Worm (Caenorhabditis elegans): Measurements from ENCODE around the gene F43B10.1.

The F43B10.1 gene

ce11 chrX:16612293-16612946, 50.2 kb downstream of the F43B10.1 start (continued):
- TF ChIP-seq nhr-111 (GFP tag; optimal IDR thresholded peaks at IDR 0.05) (peak; percentile 39), ces-1 (GFP tag; optimal IDR thresholded peaks at IDR 0.05) (no peak), aha-1 (tag) (peak; percentile 100), lin-38 (GFP tag; IDR thresholded peaks at IDR 0.05) (peak; percentile 63), lin-1 (GFP tag; IDR thresholded peaks at IDR 0.05) (peak; percentile 87), lin-13 (GFP tag; optimal IDR thresholded peaks at IDR 0.05) (peak; percentile 88), daf-12 (tag; optimal IDR thresholded peaks at IDR 0.05) (no peak), spr-3 (GFP tag; optimal IDR thresholded peaks at IDR 0.05) (peak; percentile 67), Y105C5A.15 (GFP tag; IDR thresholded peaks at IDR 0.05) (no peak), tra-1 (GFP tag; IDR thresholded peaks at IDR 0.05) (peak; percentile 90), hlh-11 (tag; optimal IDR thresholded peaks at IDR 0.05) (peak; percentile 99), ctbp-1 (GFP tag; IDR thresholded peaks at IDR 0.05) (peak; percentile 96), hmg-1.1 (GFP tag; IDR thresholded peaks at IDR 0.05) (peak; percentile 95), dve-1 (tag; optimal IDR thresholded peaks at IDR 0.05; ENCODE audit: insufficient read depth) (peak; percentile 91), ceh-82 (tag; optimal IDR thresholded peaks at IDR 0.05) (no peak), F44E2.7 (GFP tag; IDR thresholded peaks at IDR 0.05) (no peak), mep-1 (tag; optimal IDR thresholded peaks at IDR 0.05) (peak; percentile 99), gei-8 (GFP tag; optimal IDR thresholded peaks at IDR 0.05) (peak; percentile 93), zip-11 (GFP tag; IDR thresholded peaks at IDR 0.05) (0 out of 2 replicates have a peak, but pooled peaks have one; percentile 58), ceh-28 (tag; optimal IDR thresholded peaks at IDR 0.05) (peak; percentile 85)

ce11 chrX:16611333-16612043, 51.1 kb downstream of the F43B10.1 start:
- peak; percentile 8 for TF ChIP-seq jun-1 (tag; optimal IDR thresholded peaks at IDR 0.05)
- no peak for TF ChIP-seq nhr-237 (tag; optimal IDR thresholded peaks at IDR 0.05)
- TF ChIP-seq daf-16 (GFP tag; optimal IDR thresholded peaks at IDR 0.05), result peak in 1 of 2 experiments; percentile 80
- peak; percentile 9 for TF ChIP-seq daf-16 (tag; optimal IDR thresholded peaks at IDR 0.05)
- TF ChIP-seq hmg-1.1 (GFP tag; IDR thresholded peaks at IDR 0.05), result peak; percentile 46
- no peak for TF ChIP-seq ZK337.2 (GFP tag; IDR thresholded peaks at IDR 0.05)
- peak; percentile 15 for TF ChIP-seq nhr-28 (tag; optimal IDR thresholded peaks at IDR 0.05)
- peak; percentile 60 for TF ChIP-seq hlh-11 (tag; optimal IDR thresholded peaks at IDR 0.05)
- no peak for TF ChIP-seq lin-15B (tag; optimal IDR thresholded peaks at IDR 0.05)
- no peak for TF ChIP-seq saeg-2 (GFP tag; IDR thresholded peaks at IDR 0.05)
- peak; percentile 7 for TF ChIP-seq mep-1 (tag; optimal IDR thresholded peaks at IDR 0.05)
- TF ChIP-seq tra-1 (GFP tag; IDR thresholded peaks at IDR 0.05), result 0 out of 2 replicates have a peak, but pooled peaks have one; percentile 14
- no peak for TF ChIP-seq egl-27 (tag; optimal IDR thresholded peaks at IDR 0.05)
- peak; percentile 35 for TF ChIP-seq rbr-2 (tag; optimal IDR thresholded peaks at IDR 0.05)
- 0 out of 2 replicates have a peak, but pooled peaks have one; percentile 20 for TF ChIP-seq set-16 (GFP tag; IDR thresholded peaks at IDR 0.05)
- no peak for TF ChIP-seq ces-1 (GFP tag; optimal IDR thresholded peaks at IDR 0.05)
- peak; percentile 62 for TF ChIP-seq aha-1 (tag)
- TF ChIP-seq ceh-28 (tag; optimal IDR thresholded peaks at IDR 0.05), result peak; percentile 34
- peak; percentile 61 for TF ChIP-seq hlh-30 (tag; optimal IDR thresholded peaks at IDR 0.05; ENCODE audit: insufficient read depth)
- no peak for TF ChIP-seq nhr-6 (tag; optimal IDR thresholded peaks at IDR 0.05)
- TF ChIP-seq mes-2 (tag; optimal IDR thresholded peaks at IDR 0.05; ENCODE audit: poor library complexity, severe bottlenecking), result peak; percentile 37

- no peak for TF ChIP-seq fos-1 (tag; optimal IDR thresholded peaks at IDR 0.05)
- TF ChIP-seq lin-13 (GFP tag; optimal IDR thresholded peaks at IDR 0.05), result no peak
- TF ChIP-seq F37D6.2 (tag; optimal IDR thresholded peaks at IDR 0.05), result no peak
- no peak for TF ChIP-seq F44E2.7 (GFP tag; IDR thresholded peaks at IDR 0.05)
- TF ChIP-seq zfp-3 (GFP tag; conservative IDR thresholded peaks at IDR 0.05), result no peak
Measured at ce11 chrX:16609424-16609823, 53.2 kb downstream of the F43B10.1 start, which contains the start of gene F59C12.3. TSS of gene F59C12.3 (minus strand) at chrX:16609524.

All from whole organism, L4 larva.